Worm (Caenorhabditis elegans): ENCODE data around the gene Y53G8B.1.

ce11 chrIII:3111534-3111933 lies 17.5 kb upstream of the Y53G8B.1 start:
- TF ChIP-seq flt-1 (GFP tag; IDR thresholded peaks at IDR 0.05) (no peak), tra-4 (tag; optimal IDR thresholded peaks at IDR 0.05) (no peak)

Data from whole organism, early embryonic.